Worm (Caenorhabditis elegans) whole organism, L4/young adult: Measurements from ENCODE around the gene ced-9.

ENCODE experiments used
- W03F9.2 ChIP-seq: fragments of 150-350 bp; optimal IDR thresholded peaks from 2 replicates; lab custom pipeline; 2014; ENCODE audit warnings: missing biosample characterization, missing genetic modification characterization
- dao-5 ChIP-seq: sonication (generic microtip); optimal IDR thresholded peaks from 2 replicates; lab custom pipeline; 2016; ENCODE audit warnings: missing genotype, missing genetic modification characterization, moderate library complexity, missing compliant biosample characterization
- him-1 ChIP-seq: sonication (generic microtip); optimal IDR thresholded peaks from 2 replicates; lab custom pipeline; 2016; ENCODE audit warnings: missing genotype, missing genetic modification reagents, missing genetic modification characterization, missing compliant biosample characterization

The ced-9 gene

ce11 chrIII:10376041-10376440 lies 41.1 kb downstream of the ced-9 start:
- TF ChIP-seq dao-5 (tag; lab: Kevin White, UChicago) (no peak), W03F9.2 (no peak), him-1 (tag; lab: Kevin White, UChicago) (no peak)

- TF ChIP-seq dao-5 (tag; lab: Kevin White, UChicago) (no peak), him-1 (tag; lab: Kevin White, UChicago) (no peak), W03F9.2 (no peak)
Observed at ce11 chrIII:10378899-10379298, 43.9 kb downstream of the ced-9 start.

DNA sequence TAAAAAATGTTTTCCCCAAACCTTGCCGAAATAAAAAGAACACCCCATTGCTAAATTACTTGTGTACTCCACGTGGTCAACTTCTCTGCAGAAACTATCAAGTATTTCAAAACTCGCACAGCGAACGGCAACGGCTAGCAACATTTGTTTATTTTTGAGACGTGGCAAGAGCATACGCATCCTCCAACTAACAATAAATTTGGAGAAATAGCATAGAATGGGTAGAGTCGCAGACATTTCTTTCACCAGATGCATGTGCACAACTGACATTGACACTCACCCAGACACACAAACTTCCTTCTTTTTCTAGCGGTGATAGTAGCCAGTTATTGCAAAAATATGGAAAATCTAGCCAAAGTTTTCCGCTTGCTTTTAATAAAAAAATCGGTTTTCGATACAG lies 44.7 kb downstream of the ced-9 start:
- no peak for TF ChIP-seq dao-5 (tag; lab: Kevin White, UChicago)
- TF ChIP-seq him-1 (tag; lab: Kevin White, UChicago): no peak

ce11 chrIII:10380640-10381039 lies 45.7 kb downstream of the ced-9 start:
- TF ChIP-seq dao-5 (tag; lab: Kevin White, UChicago) (no peak), him-1 (tag; lab: Kevin White, UChicago) (no peak), W03F9.2 (no peak)

DNA sequence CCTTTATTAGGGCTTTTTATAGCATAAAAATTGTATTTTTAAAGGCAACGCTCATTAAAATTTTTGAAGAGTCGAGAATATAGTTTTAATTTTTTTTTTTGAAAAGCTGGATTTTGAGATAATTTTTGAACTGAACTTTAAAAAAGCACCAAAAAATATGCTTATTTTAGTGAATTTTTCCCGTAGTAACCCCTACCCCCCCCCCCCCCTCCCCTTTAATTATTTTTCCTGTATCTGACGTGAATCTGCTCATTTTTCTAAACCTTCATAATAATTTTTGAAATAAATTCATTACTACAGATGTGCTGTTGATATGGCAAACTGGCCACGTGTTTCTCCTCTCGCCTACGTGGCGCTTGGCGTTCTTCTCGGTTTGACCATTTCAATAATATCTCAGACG lies 46.5 kb downstream of the ced-9 start, which contains the start of gene C38H2.2:
TSS of gene C38H2.2 (plus strand) at position 301 of the 400 bp plus-strand sequence.
- TF ChIP-seq W03F9.2: no peak

- no peak for TF ChIP-seq dao-5 (tag; lab: Kevin White, UChicago)
- no peak for TF ChIP-seq W03F9.2
- no peak for TF ChIP-seq him-1 (tag; lab: Kevin White, UChicago)
Observed at ce11 chrIII:10383804-10384203, 48.8 kb downstream of the ced-9 start.

DNA sequence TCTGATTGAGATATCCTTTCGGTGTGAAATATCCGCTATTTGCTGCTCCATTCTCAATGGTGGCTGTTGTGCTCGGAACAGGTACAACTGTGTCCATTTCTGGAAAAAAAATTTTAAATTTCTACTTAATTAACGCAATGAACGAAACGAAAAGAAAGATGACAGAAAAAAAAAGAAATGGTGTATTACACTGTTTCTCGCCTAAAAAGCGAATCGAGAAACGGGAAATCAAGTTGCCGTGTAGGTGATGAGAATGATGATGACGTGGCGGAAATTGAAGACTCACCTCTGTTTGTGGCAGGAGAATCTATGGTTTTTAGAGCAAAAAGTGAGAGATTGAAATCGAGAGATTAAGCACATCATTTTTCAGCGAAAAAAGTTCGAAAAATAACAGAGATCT lies 51.5 kb downstream of the ced-9 start, which contains the start of gene C38H2.3:
TSS of gene C38H2.3 (minus strand) at position 101 of the 400 bp plus-strand sequence.
- TF ChIP-seq dao-5 (tag; lab: Kevin White, UChicago) (no peak), W03F9.2 (no peak), him-1 (tag; lab: Kevin White, UChicago) (no peak)
